Fruit fly (Drosophila melanogaster): Measurements from ENCODE around the gene t-cup.
A peak's percentile ranks its signal among the peaks of the same experiment; 100 is the strongest.

The t-cup gene

dm6 chr2L:12497283-12498265 is at the start of gene t-cup (continued):
- TF ChIP-seq schlank (tag; optimal IDR thresholded peaks at IDR 0.05): peak; percentile 60
- TF ChIP-seq CG11247 (GFP tag; IDR thresholded peaks at IDR 0.05): peak; percentile 52; the same call in 1 of the 2 replicates
- TF ChIP-seq otp (GFP tag; IDR thresholded peaks at IDR 0.05): peak; percentile 78; the same call in 2 of the 3 replicates
- peak; percentile 97 for TF ChIP-seq Med (GFP tag)
- peak; percentile 22 for TF ChIP-seq fd102C (GFP tag; optimal IDR thresholded peaks at IDR 0.05)
- peak; percentile 29 for TF ChIP-seq crc (GFP tag; optimal IDR thresholded peaks at IDR 0.05)
- TF ChIP-seq abd-A (tag; optimal IDR thresholded peaks at IDR 0.05): no peak
- peak; percentile 49; the same call in 1 of the 2 replicates for TF ChIP-seq CG11696 (GFP tag; IDR thresholded peaks at IDR 0.05)
- TF ChIP-seq Drgx (GFP tag; IDR thresholded peaks at IDR 0.05): no peak
- TF ChIP-seq CG10274 (GFP tag; optimal IDR thresholded peaks at IDR 0.05): peak; percentile 65
- TF ChIP-seq dpn (GFP tag; optimal IDR thresholded peaks at IDR 0.05): peak in 1 of 2 experiments; percentile 61
- TF ChIP-seq ab (GFP tag; optimal IDR thresholded peaks at IDR 0.05): no peak
- TF ChIP-seq CG7372 (GFP tag; IDR thresholded peaks at IDR 0.05): peak; percentile 48; the same call in 1 of the 2 replicates
- peak in 1 of 2 experiments; percentile 48 for TF ChIP-seq insv (GFP tag; optimal IDR thresholded peaks at IDR 0.05)
- peak; percentile 31 for TF ChIP-seq Hr3 (GFP tag; optimal IDR thresholded peaks at IDR 0.05)
- peak; percentile 58 for TF ChIP-seq CG18011 (GFP tag; optimal IDR thresholded peaks at IDR 0.05)
- peak; percentile 17 for TF ChIP-seq CG30403 (GFP tag; optimal IDR thresholded peaks at IDR 0.05)
- peak; percentile 40 for TF ChIP-seq CG4820 (GFP tag; optimal IDR thresholded peaks at IDR 0.05)
- peak; percentile 79 for TF ChIP-seq Meics (GFP tag; optimal IDR thresholded peaks at IDR 0.05)
- TF ChIP-seq CG42726 (GFP tag; IDR thresholded peaks at IDR 0.05; ENCODE audit: partially characterized antibody): no peak
- TF ChIP-seq bowl (GFP tag; IDR thresholded peaks at IDR 0.05): 0 out of 2 replicates have a peak, but pooled peaks have one; percentile 34
- peak; percentile 91 for TF ChIP-seq Hmr (GFP tag; optimal IDR thresholded peaks at IDR 0.05)
- peak; percentile 84 for TF ChIP-seq CG4707 (GFP tag; optimal IDR thresholded peaks at IDR 0.05)
- peak; percentile 74 for TF ChIP-seq CG33213 (GFP tag; optimal IDR thresholded peaks at IDR 0.05)
- TF ChIP-seq CG13296 (GFP tag; optimal IDR thresholded peaks at IDR 0.05): peak; percentile 89
- TF ChIP-seq prd (optimal IDR thresholded peaks at IDR 0.05): no peak
- 0 out of 3 replicates have a peak, but pooled peaks have one; percentile 9 for TF ChIP-seq prd (GFP tag; IDR thresholded peaks at IDR 0.05)
- peak; percentile 49; the same call in 1 of the 2 replicates for TF ChIP-seq ara (GFP tag; IDR thresholded peaks at IDR 0.05)
- TF ChIP-seq unc-4 (GFP tag; IDR thresholded peaks at IDR 0.05; ENCODE audit: partially characterized antibody): no peak
- TF ChIP-seq caup (GFP tag; optimal IDR thresholded peaks at IDR 0.05; ENCODE audit: severe bottlenecking): peak; percentile 93
- no peak for TF ChIP-seq CG4282 (GFP tag; optimal IDR thresholded peaks at IDR 0.05)
- peak; percentile 69 for TF ChIP-seq ems (GFP tag; optimal IDR thresholded peaks at IDR 0.05)
- TF ChIP-seq gsb-n (tag; optimal IDR thresholded peaks at IDR 0.05): peak; percentile 74
- peak; percentile 80 for TF ChIP-seq Xrp1 (GFP tag; IDR thresholded peaks at IDR 0.05)
- TF ChIP-seq Dip2 (GFP tag; IDR thresholded peaks at IDR 0.05): no peak
- peak; percentile 42 for TF ChIP-seq tio (GFP tag; optimal IDR thresholded peaks at IDR 0.05)
- TF ChIP-seq salm (tag; optimal IDR thresholded peaks at IDR 0.05): peak; percentile 92
- TF ChIP-seq CG4854 (GFP tag; optimal IDR thresholded peaks at IDR 0.05): peak; percentile 73
- peak; percentile 44 for TF ChIP-seq psq (GFP tag; optimal IDR thresholded peaks at IDR 0.05)
- peak; percentile 60 for TF ChIP-seq gsb (GFP tag; IDR thresholded peaks at IDR 0.05)
- peak; percentile 72 for TF ChIP-seq CG12236 (GFP tag; optimal IDR thresholded peaks at IDR 0.05)
- TF ChIP-seq oc (tag; optimal IDR thresholded peaks at IDR 0.05): peak; percentile 66
- TF ChIP-seq tx (GFP tag; optimal IDR thresholded peaks at IDR 0.05): peak; percentile 46
- no peak for TF ChIP-seq hth (optimal IDR thresholded peaks at IDR 0.05)
- peak; percentile 69 for TF ChIP-seq CG8924 (tag; optimal IDR thresholded peaks at IDR 0.05)
- no peak for TF ChIP-seq CG2199 (GFP tag; IDR thresholded peaks at IDR 0.05)
- TF ChIP-seq CG8359 (GFP tag; optimal IDR thresholded peaks at IDR 0.05; ENCODE audit: borderline replicate concordance): peak; percentile 65
- no peak for TF ChIP-seq disco-r (GFP tag; optimal IDR thresholded peaks at IDR 0.05)
